Worm (Caenorhabditis elegans) whole organism, L4 larva: ENCODE data around the gene Y50E8A.22.

Experiments
- ama-1 ChIP-seq: fragments of 150-350 bp; optimal IDR thresholded peaks from 2 replicates; lab custom pipeline; 2014; ENCODE audit warnings: inconsistent platforms, mixed read lengths
- lin-13 ChIP-seq: fragments of 150-350 bp; optimal IDR thresholded peaks from 2 replicates; lab custom pipeline; 2014; ENCODE audit warnings: missing biosample characterization, missing genetic modification reagents, missing genetic modification characterization
- nhr-42 ChIP-seq: fragments of 200-800 bp; sonication (Bioruptor generic); IDR thresholded peaks from 2 replicates; pipeline ENCODE4 v1.3.6; 2022; ENCODE audit warnings: missing genetic modification characterization, missing compliant biosample characterization

DNA sequence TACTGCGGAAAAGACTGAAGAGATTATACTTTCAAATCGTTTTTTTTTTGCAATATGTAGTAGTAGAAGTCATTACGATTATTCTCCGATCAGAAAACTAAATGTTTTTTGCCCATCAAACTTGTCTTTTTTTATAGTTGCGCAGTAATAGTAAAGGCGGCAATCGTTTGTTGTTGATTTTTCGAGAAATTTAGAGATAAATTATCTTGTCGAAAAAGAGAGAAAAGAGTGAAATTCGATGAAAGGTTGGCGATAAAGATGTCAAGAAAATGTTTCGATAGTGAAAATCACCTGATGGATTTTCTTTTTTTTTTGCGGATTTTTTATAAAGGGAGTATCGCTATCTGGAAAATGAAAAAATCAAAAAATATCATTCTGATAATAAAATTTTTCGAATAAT, 39.6 kb upstream of the Y50E8A.22 start:
- no peak for TF ChIP-seq ama-1
- no peak for TF ChIP-seq lin-13 (GFP tag; lab: Kevin White, UChicago)
- no peak for TF ChIP-seq nhr-42 (GFP tag; lab: Robert Waterston, UW)
